5 fruit fly cellular contexts compared by ENCODE assay signal in genomic region chr3L:15699626-15700337, dm6.
A peak's percentile ranks its signal among the peaks of the same experiment; 100 is the strongest.
TF ChIP-seq lines count a peak whose summit lies in the region.

TSS of gene comm2 (minus strand) at chr3L:15699850.

- TF ChIP-seq CTCF in whole organism, embryonic (GFP tag; optimal IDR thresholded peaks at IDR 0.05; lab: Kevin White, UChicago), result no peak

TF ChIP-seq in whole organism, 6 proteins besides CTCF, POLR2A, EP300 and RAD21:
- TF ChIP-seq Dll (optimal IDR thresholded peaks at IDR 0.05; lab: Kevin White, UChicago) (peak; percentile 86), psq (optimal IDR thresholded peaks at IDR 0.05; lab: Kevin White, UChicago) (no peak), pan (optimal IDR thresholded peaks at IDR 0.05; lab: Kevin White, UChicago) (no peak)

TF ChIP-seq in whole organism, embryonic, 481 proteins besides CTCF, POLR2A, EP300 and RAD21 (continues in another document):
- TF ChIP-seq GATAe (GFP tag; conservative IDR thresholded peaks at IDR 0.05; lab: Robert Waterston, UW) (no peak), Vsx1 (GFP tag; optimal IDR thresholded peaks at IDR 0.05; lab: Kevin White, UChicago) (no peak), zen2 (GFP tag; IDR thresholded peaks at IDR 0.05; lab: Robert Waterston, UW; ENCODE audit: partially characterized antibody) (peak; percentile 63), yki (optimal IDR thresholded peaks at IDR 0.05; lab: Kevin White, UChicago) (peak; percentile 70), da (GFP tag; optimal IDR thresholded peaks at IDR 0.05; lab: Kevin White, UChicago) (no peak), Dbx (GFP tag; IDR thresholded peaks at IDR 0.05; lab: Robert Waterston, UW) (0 out of 3 replicates have a peak, but pooled peaks have one; percentile 20), Side (GFP tag; optimal IDR thresholded peaks at IDR 0.05; lab: Kevin White, UChicago) (peak; percentile 18), CG16813 (GFP tag; IDR thresholded peaks at IDR 0.05; lab: Robert Waterston, UW; ENCODE audit: partially characterized antibody) (no peak), tgo (GFP tag; IDR thresholded peaks at IDR 0.05; lab: Robert Waterston, UW) (no peak), CG32772 (GFP tag; IDR thresholded peaks at IDR 0.05; lab: Robert Waterston, UW) (no peak), CG6254 (GFP tag; optimal IDR thresholded peaks at IDR 0.05; lab: Kevin White, UChicago) (no peak), nerfin-2 (GFP tag; IDR thresholded peaks at IDR 0.05; lab: Robert Waterston, UW; ENCODE audit: partially characterized antibody) (0 out of 2 replicates have a peak, but pooled peaks have one; percentile 20), CG10979 (tag; optimal IDR thresholded peaks at IDR 0.05; lab: Kevin White, UChicago) (no peak), oc (tag; optimal IDR thresholded peaks at IDR 0.05; lab: Kevin White, UChicago) (peak; percentile 52), CG2712 (tag; optimal IDR thresholded peaks at IDR 0.05; lab: Kevin White, UChicago) (no peak), gce (GFP tag; IDR thresholded peaks at IDR 0.05; lab: Robert Waterston, UW) (no peak), B-H2 (GFP tag; optimal IDR thresholded peaks at IDR 0.05; lab: Kevin White, UChicago) (no peak), CrebB (tag; optimal IDR thresholded peaks at IDR 0.05; lab: Kevin White, UChicago) (no peak), Myb (GFP tag; optimal IDR thresholded peaks at IDR 0.05; lab: Kevin White, UChicago) (no peak), Gug (GFP tag; IDR thresholded peaks at IDR 0.05; lab: Robert Waterston, UW) (no peak), jing (GFP tag; optimal IDR thresholded peaks at IDR 0.05; lab: Kevin White, UChicago) (no peak), ems (GFP tag; optimal IDR thresholded peaks at IDR 0.05; lab: Kevin White, UChicago) (no peak)

TF ChIP-seq in whole organism, prepupa, 60 proteins besides CTCF, POLR2A, EP300 and RAD21:
- TF ChIP-seq Blimp-1 (GFP tag; optimal IDR thresholded peaks at IDR 0.05; lab: Kevin White, UChicago) (peak; percentile 39), achi (GFP tag; optimal IDR thresholded peaks at IDR 0.05; lab: Kevin White, UChicago) (peak; percentile 9), Eip93F (GFP tag; optimal IDR thresholded peaks at IDR 0.05; lab: Kevin White, UChicago) (no peak), fkh (GFP tag; optimal IDR thresholded peaks at IDR 0.05; lab: Kevin White, UChicago) (peak; percentile 38), CG15336 (GFP tag; IDR thresholded peaks at IDR 0.05; lab: Robert Waterston, UW) (peak; percentile 22; the same call in 1 of the 2 replicates), topi (GFP tag; optimal IDR thresholded peaks at IDR 0.05; lab: Kevin White, UChicago) (no peak), CG3919 (GFP tag; optimal IDR thresholded peaks at IDR 0.05; lab: Kevin White, UChicago) (peak; percentile 24), CG8319 (GFP tag; optimal IDR thresholded peaks at IDR 0.05; lab: Kevin White, UChicago) (no peak), CG1621 (tag; optimal IDR thresholded peaks at IDR 0.05; lab: Kevin White, UChicago) (peak; percentile 61), Sox102F (GFP tag; optimal IDR thresholded peaks at IDR 0.05; lab: Kevin White, UChicago) (peak; percentile 33), OdsH (GFP tag; optimal IDR thresholded peaks at IDR 0.05; lab: Kevin White, UChicago) (no peak), CG10669 (GFP tag; optimal IDR thresholded peaks at IDR 0.05; lab: Kevin White, UChicago) (no peak), CG16779 (tag; optimal IDR thresholded peaks at IDR 0.05; lab: Kevin White, UChicago) (peak; percentile 30), CG6163 (GFP tag; IDR thresholded peaks at IDR 0.05; lab: Robert Waterston, UW) (no peak), CG7368 (GFP tag; optimal IDR thresholded peaks at IDR 0.05; lab: Kevin White, UChicago) (no peak), svp (GFP tag; lab: Kevin White, UChicago) (no peak), ss (GFP tag; optimal IDR thresholded peaks at IDR 0.05; lab: Kevin White, UChicago) (peak in 1 of 2 experiments; percentile 15), CG11902 (GFP tag; optimal IDR thresholded peaks at IDR 0.05; lab: Kevin White, UChicago) (no peak), eg (GFP tag; IDR thresholded peaks at IDR 0.05; lab: Robert Waterston, UW) (peak; percentile 48; the same call in 1 of the 3 replicates), CG11762 (GFP tag; optimal IDR thresholded peaks at IDR 0.05; lab: Kevin White, UChicago; ENCODE audit: insufficient read depth) (no peak), Eip75B (GFP tag; optimal IDR thresholded peaks at IDR 0.05; lab: Kevin White, UChicago) (no peak), acj6 (GFP tag; optimal IDR thresholded peaks at IDR 0.05; lab: Kevin White, UChicago) (no peak)

TF ChIP-seq in whole organism, pupa, 21 proteins besides CTCF, POLR2A, EP300 and RAD21:
- TF ChIP-seq rn (GFP tag; IDR thresholded peaks at IDR 0.05; lab: Robert Waterston, UW) (no peak), Pif1A (GFP tag; optimal IDR thresholded peaks at IDR 0.05; lab: Kevin White, UChicago) (no peak), CG32121 (GFP tag; IDR thresholded peaks at IDR 0.05; lab: Robert Waterston, UW) (no peak), CG14655 (GFP tag; optimal IDR thresholded peaks at IDR 0.05; lab: Kevin White, UChicago) (no peak), CG10348 (GFP tag; IDR thresholded peaks at IDR 0.05; lab: Robert Waterston, UW) (no peak), CG13204 (GFP tag; optimal IDR thresholded peaks at IDR 0.05; lab: Kevin White, UChicago) (peak; percentile 17), CG8159 (tag; optimal IDR thresholded peaks at IDR 0.05; lab: Kevin White, UChicago) (no peak), D1 (tag; optimal IDR thresholded peaks at IDR 0.05; lab: Kevin White, UChicago) (no peak), Ets98B (GFP tag; IDR thresholded peaks at IDR 0.05; lab: Robert Waterston, UW) (peak; percentile 26; the same call in 1 of the 2 replicates), Pif1B (GFP tag; optimal IDR thresholded peaks at IDR 0.05; lab: Kevin White, UChicago) (peak; percentile 16), CG12605 (GFP tag; IDR thresholded peaks at IDR 0.05; lab: Robert Waterston, UW) (no peak), CG15710 (tag; optimal IDR thresholded peaks at IDR 0.05; lab: Kevin White, UChicago) (no peak), Snoo (tag; optimal IDR thresholded peaks at IDR 0.05; lab: Kevin White, UChicago) (no peak), fd96Ca (GFP tag; IDR thresholded peaks at IDR 0.05; lab: Robert Waterston, UW) (no peak), CG34367 (tag; optimal IDR thresholded peaks at IDR 0.05; lab: Kevin White, UChicago) (no peak), CG17806 (tag; optimal IDR thresholded peaks at IDR 0.05; lab: Kevin White, UChicago) (no peak), EcR (GFP tag; optimal IDR thresholded peaks at IDR 0.05; lab: Kevin White, UChicago) (peak; percentile 10), gl (tag; optimal IDR thresholded peaks at IDR 0.05; lab: Kevin White, UChicago) (no peak), CG9948 (tag; optimal IDR thresholded peaks at IDR 0.05; lab: Kevin White, UChicago) (no peak), CG4496 (GFP tag; IDR thresholded peaks at IDR 0.05; lab: Robert Waterston, UW) (peak; percentile 48; the same call in 2 of the 3 replicates), CG8301 (tag; optimal IDR thresholded peaks at IDR 0.05; lab: Kevin White, UChicago) (no peak)

TF ChIP-seq in whole organism, wandering third instar larva, 38 proteins besides CTCF, POLR2A, EP300 and RAD21 (continues in another document):
- no peak for TF ChIP-seq Dfd (GFP tag; optimal IDR thresholded peaks at IDR 0.05; lab: Kevin White, UChicago)
- TF ChIP-seq jim (GFP tag; optimal IDR thresholded peaks at IDR 0.05; lab: Kevin White, UChicago), result no peak
- peak; percentile 51 for TF ChIP-seq h (GFP tag; optimal IDR thresholded peaks at IDR 0.05; lab: Kevin White, UChicago)
- TF ChIP-seq Vsx2 (GFP tag; optimal IDR thresholded peaks at IDR 0.05; lab: Kevin White, UChicago; ENCODE audit: partially characterized antibody), result peak; percentile 39
- TF ChIP-seq sv (GFP tag; optimal IDR thresholded peaks at IDR 0.05; lab: Kevin White, UChicago), result no peak
- no peak for TF ChIP-seq usp (GFP tag; optimal IDR thresholded peaks at IDR 0.05; lab: Kevin White, UChicago)
- TF ChIP-seq br (GFP tag; optimal IDR thresholded peaks at IDR 0.05; lab: Kevin White, UChicago), result no peak
- TF ChIP-seq psq (GFP tag; optimal IDR thresholded peaks at IDR 0.05; lab: Kevin White, UChicago), result no peak
- TF ChIP-seq Rel (GFP tag; optimal IDR thresholded peaks at IDR 0.05; lab: Kevin White, UChicago), result no peak
- TF ChIP-seq Rel (tag; optimal IDR thresholded peaks at IDR 0.05; lab: Kevin White, UChicago), result no peak
- TF ChIP-seq rgr (GFP tag; optimal IDR thresholded peaks at IDR 0.05; lab: Kevin White, UChicago), result no peak
- no peak for TF ChIP-seq CrebA (GFP tag; optimal IDR thresholded peaks at IDR 0.05; lab: Kevin White, UChicago; ENCODE audit: borderline replicate concordance)
- no peak for TF ChIP-seq sage (GFP tag; optimal IDR thresholded peaks at IDR 0.05; lab: Kevin White, UChicago)
- no peak for TF ChIP-seq foxo (GFP tag; optimal IDR thresholded peaks at IDR 0.05; lab: Kevin White, UChicago)
- no peak for TF ChIP-seq Myc (optimal IDR thresholded peaks at IDR 0.05; lab: Kevin White, UChicago)
- no peak for TF ChIP-seq dsf (GFP tag; optimal IDR thresholded peaks at IDR 0.05; lab: Kevin White, UChicago; ENCODE audit: borderline replicate concordance)
- peak; percentile 69 for TF ChIP-seq Dif (GFP tag; optimal IDR thresholded peaks at IDR 0.05; lab: Kevin White, UChicago; ENCODE audit: partially characterized antibody)
- no peak for TF ChIP-seq CG9705 (GFP tag; optimal IDR thresholded peaks at IDR 0.05; lab: Kevin White, UChicago)
- TF ChIP-seq Jra (GFP tag; optimal IDR thresholded peaks at IDR 0.05; lab: Kevin White, UChicago), result no peak
- TF ChIP-seq CG32264 (GFP tag; optimal IDR thresholded peaks at IDR 0.05; lab: Kevin White, UChicago), result no peak
- TF ChIP-seq lola (GFP tag; optimal IDR thresholded peaks at IDR 0.05; lab: Kevin White, UChicago), result no peak
- no peak for TF ChIP-seq GATAd (GFP tag; optimal IDR thresholded peaks at IDR 0.05; lab: Kevin White, UChicago)
- TF ChIP-seq Sp1 (GFP tag; optimal IDR thresholded peaks at IDR 0.05; lab: Kevin White, UChicago), result no peak
- TF ChIP-seq dl (GFP tag; optimal IDR thresholded peaks at IDR 0.05; lab: Kevin White, UChicago; ENCODE audit: insufficient read depth in 1 of 2, partially characterized antibody in 2 of 2), result peak; percentile 68 to 69
- TF ChIP-seq HLH106 (tag; optimal IDR thresholded peaks at IDR 0.05; lab: Kevin White, UChicago), result no peak
- no peak for TF ChIP-seq ey (GFP tag; optimal IDR thresholded peaks at IDR 0.05; lab: Kevin White, UChicago)
- peak; percentile 6 for TF ChIP-seq Hnf4 (GFP tag; optimal IDR thresholded peaks at IDR 0.05; lab: Kevin White, UChicago)
- TF ChIP-seq Hr78 (GFP tag; optimal IDR thresholded peaks at IDR 0.05; lab: Kevin White, UChicago), result no peak
- TF ChIP-seq Mio (GFP tag; optimal IDR thresholded peaks at IDR 0.05; lab: Kevin White, UChicago), result no peak
- peak; percentile 36 for TF ChIP-seq Hr83 (GFP tag; optimal IDR thresholded peaks at IDR 0.05; lab: Kevin White, UChicago; ENCODE audit: poor library complexity, severe bottlenecking)
- no peak for TF ChIP-seq N (GFP tag; optimal IDR thresholded peaks at IDR 0.05; lab: Kevin White, UChicago)
- no peak for TF ChIP-seq Abd-B (GFP tag; optimal IDR thresholded peaks at IDR 0.05; lab: Kevin White, UChicago)
- TF ChIP-seq tai (GFP tag; optimal IDR thresholded peaks at IDR 0.05; lab: Kevin White, UChicago), result no peak
